Worm (Caenorhabditis elegans) whole organism, young adult: ENCODE results near the gene col-68.

Experiments
- B0035.1 ChIP-seq: sonication (generic microtip); optimal IDR thresholded peaks from 2 replicates; lab custom pipeline; 2016; ENCODE audit warnings: missing genetic modification characterization, mild to moderate bottlenecking, missing compliant biosample characterization, missing genotype, missing genetic modification reagents
- B0261.1 ChIP-seq: sonication (generic microtip); optimal IDR thresholded peaks from 2 replicates; lab custom pipeline; 2016; ENCODE audit warnings: mild to moderate bottlenecking, missing genetic modification characterization, moderate library complexity, missing compliant biosample characterization
- B0336.3 ChIP-seq: fragments of 200-800 bp; sonication (Bioruptor generic); IDR thresholded peaks from 2 replicates; pipeline ENCODE4 v1.3.6; 2022; ENCODE audit warnings: missing genetic modification characterization, missing compliant biosample characterization
- C06A6.2 ChIP-seq: fragments of 200-800 bp; sonication (Bioruptor generic); conservative IDR thresholded peaks from 2 replicates; pipeline ENCODE4 v1.3.6; 2022; ENCODE audit warnings: missing genetic modification characterization, missing compliant biosample characterization
- C17E4.6 ChIP-seq: fragments of 200-800 bp; sonication (Bioruptor generic); IDR thresholded peaks from 2 replicates; pipeline ENCODE4 v1.3.6; 2022; ENCODE audit warnings: missing genetic modification reagents, missing genetic modification characterization, missing compliant biosample characterization
- F23B12.7 ChIP-seq: sonication (generic microtip); optimal IDR thresholded peaks from 2 replicates; lab custom pipeline; 2017; ENCODE audit warnings: missing genetic modification characterization, mild to moderate bottlenecking, missing compliant biosample characterization, antibody characterized with exemption, moderate library complexity; ENCODE audit not compliant: insufficient read depth
- F52B5.7 ChIP-seq: sonication (generic microtip); optimal IDR thresholded peaks from 2 replicates; lab custom pipeline; 2016; ENCODE audit warnings: mild to moderate bottlenecking, missing genetic modification characterization, missing compliant biosample characterization
- K12H6.12 ChIP-seq: fragments of 200-800 bp; sonication (Bioruptor generic); optimal IDR thresholded peaks from 2 replicates; lab custom pipeline; 2018; ENCODE audit warnings: mild to moderate bottlenecking, missing genetic modification characterization, missing compliant biosample characterization
- T07F8.4 ChIP-seq: sonication (generic microtip); optimal IDR thresholded peaks from 2 replicates; lab custom pipeline; 2016; ENCODE audit warnings: mild to moderate bottlenecking, missing genetic modification characterization, moderate library complexity, missing compliant biosample characterization
- ZK185.1 ChIP-seq: sonication (generic microtip); optimal IDR thresholded peaks from 2 replicates; lab custom pipeline; 2016; ENCODE audit warnings: mild to moderate bottlenecking, missing genetic modification characterization, missing compliant biosample characterization; ENCODE audit not compliant: poor library complexity, severe bottlenecking
- attf-3 ChIP-seq: fragments of 200-800 bp; sonication (Bioruptor generic); conservative IDR thresholded peaks from 2 replicates; pipeline ENCODE4 v1.3.6; 2022; ENCODE audit warnings: missing genetic modification reagents, missing genetic modification characterization, missing compliant biosample characterization
- bed-2 ChIP-seq: fragments of 200-800 bp; sonication (Bioruptor generic); IDR thresholded peaks from 2 replicates; pipeline ENCODE4 v1.3.6; 2022; ENCODE audit warnings: missing genetic modification reagents, missing genetic modification characterization, missing compliant biosample characterization
- cebp-2 ChIP-seq: fragments of 200-800 bp; sonication (Bioruptor generic); IDR thresholded peaks from 2 replicates; pipeline ENCODE4 v1.3.6; 2022; ENCODE audit warnings: missing genetic modification characterization, missing compliant biosample characterization
- ceh-100 ChIP-seq: fragments of 200-800 bp; sonication (Bioruptor generic); IDR thresholded peaks from 2 replicates; pipeline ENCODE4 v1.3.6; 2022; ENCODE audit warnings: missing genetic modification reagents, missing genetic modification characterization, missing compliant biosample characterization
- ceh-91 ChIP-seq: fragments of 200-800 bp; sonication (Bioruptor generic); IDR thresholded peaks from 2 replicates; pipeline ENCODE4 v1.3.6; 2022; ENCODE audit warnings: missing genetic modification reagents, missing genetic modification characterization, missing compliant biosample characterization
- dpff-1 ChIP-seq: sonication (generic microtip); optimal IDR thresholded peaks from 2 replicates; lab custom pipeline; 2017; ENCODE audit warnings: mild to moderate bottlenecking, missing genetic modification characterization, missing compliant biosample characterization
- dpl-1 ChIP-seq: fragments of 150-350 bp; optimal IDR thresholded peaks from 2 replicates; lab custom pipeline; 2014; ENCODE audit warnings: missing biosample characterization, missing genetic modification reagents, missing genetic modification characterization
- efl-1 ChIP-seq: fragments of 150-350 bp; optimal IDR thresholded peaks from 2 replicates; lab custom pipeline; 2014; ENCODE audit warnings: missing biosample characterization, missing genetic modification reagents, missing genetic modification characterization
- egrh-3 ChIP-seq: fragments of 200-800 bp; sonication (Bioruptor generic); IDR thresholded peaks from 2 replicates; pipeline ENCODE4 v1.3.6; 2022; ENCODE audit warnings: missing genetic modification reagents, missing genetic modification characterization, missing compliant biosample characterization
- ekl-4 ChIP-seq: fragments of 200-800 bp; sonication (Bioruptor generic); IDR thresholded peaks from 2 replicates; pipeline ENCODE4 v1.3.6; 2022; ENCODE audit warnings: missing genetic modification reagents, missing genetic modification characterization, missing compliant biosample characterization
- lsl-1 ChIP-seq: fragments of 200-800 bp; sonication (Bioruptor generic); optimal IDR thresholded peaks from 2 replicates; lab custom pipeline; 2018; ENCODE audit warnings: mild to moderate bottlenecking, missing genetic modification characterization, moderate library complexity, missing compliant biosample characterization
- lsy-27 ChIP-seq: sonication (generic microtip); optimal IDR thresholded peaks from 2 replicates; lab custom pipeline; 2017; ENCODE audit warnings: missing genetic modification characterization, mild to moderate bottlenecking, missing compliant biosample characterization, antibody characterized with exemption, missing genotype, borderline replicate concordance; ENCODE audit not compliant: insufficient read depth
- madf-6 ChIP-seq: fragments of 200-800 bp; sonication (Bioruptor generic); IDR thresholded peaks from 2 replicates; pipeline ENCODE4 v1.3.6; 2022; ENCODE audit warnings: missing genetic modification reagents, missing genetic modification characterization, missing compliant biosample characterization
- nfya-1 ChIP-seq: sonication (generic microtip); optimal IDR thresholded peaks from 2 replicates; lab custom pipeline; 2017; ENCODE audit warnings: antibody characterized with exemption, missing compliant biosample characterization, missing genetic modification characterization, borderline replicate concordance; ENCODE audit not compliant: insufficient read depth
- nhr-27 ChIP-seq: fragments of 200-800 bp; sonication (Bioruptor generic); optimal IDR thresholded peaks from 2 replicates; lab custom pipeline; 2018; ENCODE audit warnings: mild to moderate bottlenecking, missing genetic modification characterization, moderate library complexity, missing compliant biosample characterization
- nhr-80 ChIP-seq: sonication (generic microtip); optimal IDR thresholded peaks from 2 replicates; lab custom pipeline; 2016; ENCODE audit warnings: missing genetic modification characterization, missing compliant biosample characterization
- pbrm-1 ChIP-seq: fragments of 200-800 bp; sonication (Bioruptor generic); IDR thresholded peaks from 2 replicates; pipeline ENCODE4 v1.3.6; 2022; ENCODE audit warnings: missing genetic modification reagents, missing genetic modification characterization, missing compliant biosample characterization
- pha-4 ChIP-seq: fragments of 150-350 bp; sonication (generic microtip); optimal IDR thresholded peaks from 2 replicates; lab custom pipeline; 2014; ENCODE audit warnings: missing biosample characterization, missing genetic modification reagents, missing genetic modification characterization
- snpc-3.4 ChIP-seq: sonication (generic microtip); optimal IDR thresholded peaks from 2 replicates; lab custom pipeline; 2017; ENCODE audit warnings: missing genetic modification characterization, mild to moderate bottlenecking, missing compliant biosample characterization, antibody characterized with exemption, moderate library complexity, missing genotype, missing genetic modification reagents
- unc-130 ChIP-seq: sonication (generic microtip); optimal IDR thresholded peaks from 2 replicates; lab custom pipeline; 2016; ENCODE audit warnings: missing genetic modification reagents, missing genetic modification characterization, missing compliant biosample characterization
- xnd-1 ChIP-seq: sonication (generic microtip); optimal IDR thresholded peaks from 2 replicates; lab custom pipeline; 2016; ENCODE audit warnings: missing genotype, missing genetic modification reagents, missing genetic modification characterization, missing compliant biosample characterization
- ztf-26 ChIP-seq: sonication (generic microtip); optimal IDR thresholded peaks from 2 replicates; lab custom pipeline; 2017; ENCODE audit warnings: missing genetic modification characterization, missing compliant biosample characterization

Gene col-68

DNA sequence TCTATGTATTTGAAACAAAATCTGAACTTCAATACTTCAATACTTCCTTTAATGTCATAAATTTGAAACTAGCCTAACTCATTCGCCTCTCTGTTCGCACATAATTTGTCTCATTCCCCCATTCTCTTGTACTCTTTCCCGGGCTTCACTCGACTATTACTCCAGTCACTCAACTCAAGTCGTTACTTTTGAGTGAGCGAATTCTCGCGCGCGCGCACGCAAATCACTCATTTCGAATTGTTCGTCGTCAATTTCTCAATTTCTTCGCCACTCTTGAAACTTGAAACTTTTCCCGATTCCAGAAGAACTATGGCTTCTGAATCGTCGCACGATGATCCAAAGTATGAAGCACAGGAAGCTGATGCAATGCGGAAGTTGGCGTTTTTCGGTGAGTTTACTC is at the start of gene col-68:
Gene col-68 (plus strand): TSS at position 301 of the 400 bp plus-strand sequence.
- TF ChIP-seq snpc-3.4 (tag; lab: Kevin White, UChicago) (no peak), cebp-2 (GFP tag; lab: Robert Waterston, UW) (no peak), nfya-1 (tag; lab: Kevin White, UChicago) (no peak), nhr-27 (no peak), ztf-26 (tag; lab: Kevin White, UChicago) (no peak)

DNA sequence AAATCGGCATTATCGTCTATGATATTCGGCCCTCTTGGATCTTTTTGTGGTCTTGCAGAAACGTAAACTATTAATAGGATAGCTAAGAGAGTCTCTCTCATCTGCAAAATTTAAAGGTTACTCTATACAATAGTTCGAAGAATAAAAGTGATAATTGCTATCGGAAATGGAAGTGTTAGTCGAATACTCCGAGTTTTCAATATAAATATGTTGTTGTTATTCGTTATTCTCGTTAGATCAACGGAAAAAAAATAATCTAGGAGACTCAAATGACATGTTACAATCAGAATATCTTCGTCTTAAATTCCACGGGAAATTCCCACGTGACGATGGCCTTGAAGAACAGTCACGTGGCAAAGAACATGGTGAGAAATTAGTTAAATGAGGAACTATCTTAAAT is 49.1 kb upstream of the col-68 start, which contains the start of gene tre-5:
Gene tre-5 (minus strand): TSS at position 101 of the 400 bp plus-strand sequence.
- TF ChIP-seq lsy-27 (tag; lab: Kevin White, UChicago) (no peak), egrh-3 (GFP tag; lab: Robert Waterston, UW) (no peak)

- TF ChIP-seq lsl-1 (no peak), ZK185.1 (tag; lab: Kevin White, UChicago) (no peak)
These were observed 47.0 kb upstream of the col-68 start, which contains the start of gene ascc-1 for ce11 chrII:57370-57769. Gene ascc-1, plus strand, starts transcription at chrII:57670.

DNA sequence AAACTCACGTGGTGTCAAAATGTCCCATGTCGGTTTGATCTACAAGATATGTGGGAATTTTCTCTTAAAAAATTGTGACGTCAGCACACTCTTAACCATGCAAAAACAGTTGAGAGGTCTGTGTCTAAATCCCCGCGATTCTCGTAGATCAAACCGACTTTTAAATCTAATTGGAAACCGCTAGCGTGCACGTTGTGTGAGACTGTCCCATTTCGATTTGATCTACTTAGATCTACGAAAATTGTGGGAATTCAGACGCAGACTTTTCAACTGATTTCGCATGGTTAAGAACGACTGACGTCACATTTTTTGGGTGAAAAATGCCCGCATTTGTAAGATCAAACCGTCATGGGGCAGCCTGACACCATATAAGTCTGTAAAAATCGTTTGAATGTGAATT is 46.5 kb upstream of the col-68 start:
- TF ChIP-seq xnd-1 (tag; lab: Kevin White, UChicago) (peak; percentile 17), nhr-27 (no peak), nhr-80 (tag; lab: Kevin White, UChicago) (no peak), ekl-4 (GFP tag; lab: Robert Waterston, UW) (0 out of 2 replicates have a peak, but pooled peaks have one; percentile 45), efl-1 (GFP tag; lab: Kevin White, UChicago) (peak; percentile 10), attf-3 (GFP tag; lab: Robert Waterston, UW) (no peak), bed-2 (no peak), B0035.1 (tag; lab: Kevin White, UChicago) (no peak), T07F8.4 (no peak), dpl-1 (GFP tag; lab: Kevin White, UChicago) (peak; percentile 16), C17E4.6 (GFP tag; lab: Robert Waterston, UW) (no peak), unc-130 (GFP tag; lab: Kevin White, UChicago) (no peak), B0336.3 (GFP tag; lab: Robert Waterston, UW) (peak; percentile 59; the same call in 1 of the 2 replicates), pbrm-1 (GFP tag; lab: Robert Waterston, UW) (peak; percentile 55; the same call in 1 of the 2 replicates), pha-4 (tag; lab: Kevin White, UChicago) (no peak), dpff-1 (tag; lab: Kevin White, UChicago) (no peak), C06A6.2 (GFP tag; lab: Robert Waterston, UW) (no peak), madf-6 (GFP tag; lab: Robert Waterston, UW) (peak; percentile 66), ceh-100 (GFP tag; lab: Robert Waterston, UW) (no peak), K12H6.12 (tag; lab: Kevin White, UChicago) (no peak), B0261.1 (tag; lab: Kevin White, UChicago) (no peak), egrh-3 (GFP tag; lab: Robert Waterston, UW) (no peak), F23B12.7 (tag; lab: Kevin White, UChicago) (no peak), ceh-91 (no peak), F52B5.7 (tag; lab: Kevin White, UChicago) (no peak)
